Worm (Caenorhabditis elegans): ENCODE measurements around the gene hst-2.

ce11 chrX:11250983-11251382 is 44.0 kb upstream of the hst-2 start:
- TF ChIP-seq snpc-4 (tag; optimal IDR thresholded peaks at IDR 0.05) = no peak
- no peak for TF ChIP-seq nhr-237 (tag; optimal IDR thresholded peaks at IDR 0.05)
- TF ChIP-seq skn-1 (tag; optimal IDR thresholded peaks at IDR 0.05) = no peak
- no peak for TF ChIP-seq ceh-16 (tag; optimal IDR thresholded peaks at IDR 0.05)
- no peak for TF ChIP-seq sma-9 (GFP tag; optimal IDR thresholded peaks at IDR 0.05)
- no peak for TF ChIP-seq sma-9 (tag; optimal IDR thresholded peaks at IDR 0.05)
- no peak for TF ChIP-seq ztf-11 (tag; optimal IDR thresholded peaks at IDR 0.05)
- TF ChIP-seq zag-1 (tag; optimal IDR thresholded peaks at IDR 0.05) = no peak

Data from whole organism, L2 larva.